Worm (Caenorhabditis elegans) whole organism, L3 larva: Measurements from ENCODE around the gene clec-215.

Experiments used
- R02D3.7 ChIP-seq: fragments of 150-350 bp; optimal IDR thresholded peaks from 2 replicates; lab custom pipeline; 2014; ENCODE audit warnings: missing biosample characterization, missing genetic modification characterization
- aly-2 ChIP-seq: fragments of 150-350 bp; optimal IDR thresholded peaks from 2 replicates; lab custom pipeline; 2014; ENCODE audit warnings: missing biosample characterization, missing genetic modification characterization
- ama-1 ChIP-seq: fragments of 150-350 bp; optimal IDR thresholded peaks from 2 replicates; lab custom pipeline; 2018
- ceh-28 ChIP-seq: fragments of 150-350 bp; optimal IDR thresholded peaks from 2 replicates; lab custom pipeline; 2014; ENCODE audit warnings: missing biosample characterization, missing genetic modification reagents, missing genetic modification characterization
- ceh-9 ChIP-seq: sonication (generic microtip); optimal IDR thresholded peaks from 2 replicates; lab custom pipeline; 2018; ENCODE audit warnings: missing biosample characterization, missing genetic modification characterization
- daf-12 ChIP-seq: fragments of 150-350 bp; optimal IDR thresholded peaks from 2 replicates; lab custom pipeline; 2014; ENCODE audit warnings: missing biosample characterization, missing genetic modification reagents, missing genetic modification characterization
- egl-27 ChIP-seq: sonication (generic microtip); optimal IDR thresholded peaks from 4 replicates; lab custom pipeline; 2017; ENCODE audit warnings: missing biosample characterization, missing genetic modification reagents, missing genetic modification characterization
- egl-5 ChIP-seq: fragments of 150-350 bp; optimal IDR thresholded peaks from 2 replicates; lab custom pipeline; 2017; ENCODE audit warnings: missing biosample characterization, missing genetic modification reagents, missing genetic modification characterization, inconsistent platforms
- elt-1 ChIP-seq: fragments of 150-350 bp; optimal IDR thresholded peaks from 2 replicates; lab custom pipeline; 2014; ENCODE audit warnings: missing biosample characterization, missing genetic modification characterization
- elt-2 ChIP-seq: sonication (generic microtip); optimal IDR thresholded peaks from 2 replicates; lab custom pipeline; 2016; ENCODE audit warnings: missing genetic modification reagents, mild to moderate bottlenecking, missing genetic modification characterization, missing compliant biosample characterization
- elt-3 ChIP-seq, 3 experiments: fragments of 150-350 bp in 1 of 3; sonication (generic microtip) in 2 of 3; optimal IDR thresholded peaks; 2 replicates in 2 of 3; 4 replicates in 1 of 3; lab custom pipeline; 2014 to 2017; ENCODE audit warnings: missing biosample characterization in 3 of 3, missing genetic modification characterization in 3 of 3
- fkh-10 ChIP-seq: sonication (generic microtip); optimal IDR thresholded peaks from 2 replicates; lab custom pipeline; 2017; ENCODE audit warnings: missing biosample characterization, missing genetic modification reagents, missing genetic modification characterization
- fkh-2 ChIP-seq: fragments of 150-350 bp; optimal IDR thresholded peaks from 2 replicates; lab custom pipeline; 2014; ENCODE audit warnings: missing biosample characterization, missing genetic modification reagents, missing genetic modification characterization
- hmg-11 ChIP-seq: sonication (generic microtip); optimal IDR thresholded peaks from 2 replicates; lab custom pipeline; 2016; ENCODE audit warnings: missing genetic modification characterization, missing compliant biosample characterization
- lsy-12 ChIP-seq: sonication (generic microtip); optimal IDR thresholded peaks from 2 replicates; lab custom pipeline; 2016; ENCODE audit warnings: mild to moderate bottlenecking, missing genetic modification characterization, missing compliant biosample characterization
- mdl-1 ChIP-seq: fragments of 150-350 bp; optimal IDR thresholded peaks from 2 replicates; lab custom pipeline; 2014; ENCODE audit warnings: missing biosample characterization, missing genetic modification characterization
- mml-1 ChIP-seq: fragments of 150-350 bp; sonication (generic microtip); optimal IDR thresholded peaks from 3 replicates; lab custom pipeline; 2014; ENCODE audit warnings: missing biosample characterization, missing genetic modification characterization
- nfya-1 ChIP-seq: sonication (generic microtip); optimal IDR thresholded peaks from 2 replicates; lab custom pipeline; 2017; ENCODE audit warnings: missing genetic modification characterization, mild to moderate bottlenecking, missing compliant biosample characterization, antibody characterized with exemption, moderate library complexity; ENCODE audit not compliant: insufficient read depth
- nhr-11 ChIP-seq: fragments of 150-350 bp; optimal IDR thresholded peaks from 2 replicates; lab custom pipeline; 2014; ENCODE audit warnings: missing biosample characterization, missing genetic modification characterization
- nhr-12 ChIP-seq: fragments of 150-350 bp; optimal IDR thresholded peaks from 2 replicates; lab custom pipeline; 2014; ENCODE audit warnings: missing biosample characterization, missing genetic modification characterization
- nhr-23 ChIP-seq: fragments of 150-350 bp; optimal IDR thresholded peaks from 2 replicates; lab custom pipeline; 2014; ENCODE audit warnings: missing biosample characterization, missing genetic modification reagents, missing genetic modification characterization
- nhr-237 ChIP-seq: fragments of 150-350 bp; optimal IDR thresholded peaks from 2 replicates; lab custom pipeline; 2014; ENCODE audit warnings: missing biosample characterization, missing genetic modification characterization
- nhr-25 ChIP-seq: sonication (generic microtip); optimal IDR thresholded peaks from 2 replicates; lab custom pipeline; 2017; ENCODE audit warnings: missing biosample characterization, missing genetic modification characterization
- nhr-28 ChIP-seq: fragments of 150-350 bp; optimal IDR thresholded peaks from 2 replicates; lab custom pipeline; 2014; ENCODE audit warnings: missing biosample characterization, missing genetic modification characterization
- nhr-43 ChIP-seq: sonication (generic microtip); optimal IDR thresholded peaks from 2 replicates; lab custom pipeline; 2016; ENCODE audit warnings: mild to moderate bottlenecking, missing genetic modification characterization, missing compliant biosample characterization; ENCODE audit not compliant: poor library complexity, severe bottlenecking
- nhr-67 ChIP-seq: fragments of 150-350 bp; optimal IDR thresholded peaks from 2 replicates; lab custom pipeline; 2014; ENCODE audit warnings: missing biosample characterization, missing genetic modification characterization
- nhr-76 ChIP-seq: fragments of 150-350 bp; sonication (generic microtip); optimal IDR thresholded peaks from 5 replicates; lab custom pipeline; 2014; ENCODE audit warnings: missing biosample characterization, missing genetic modification characterization
- nhr-77 ChIP-seq: fragments of 150-350 bp; optimal IDR thresholded peaks from 2 replicates; lab custom pipeline; 2014; ENCODE audit warnings: missing biosample characterization, missing genetic modification characterization
- pha-4 ChIP-seq: fragments of 150-350 bp; optimal IDR thresholded peaks from 2 replicates; lab custom pipeline; 2014; ENCODE audit warnings: missing biosample characterization, missing genetic modification reagents, missing genetic modification characterization
- skn-1 ChIP-seq: fragments of 150-350 bp; optimal IDR thresholded peaks from 2 replicates; lab custom pipeline; 2014; ENCODE audit warnings: missing biosample characterization, missing genetic modification characterization
- snpc-4 ChIP-seq: fragments of 150-350 bp; optimal IDR thresholded peaks from 2 replicates; lab custom pipeline; 2014; ENCODE audit warnings: missing biosample characterization, missing genetic modification characterization
- tbx-2 ChIP-seq: sonication (generic microtip); optimal IDR thresholded peaks from 2 replicates; lab custom pipeline; 2016; ENCODE audit warnings: mild to moderate bottlenecking, missing genetic modification characterization, missing compliant biosample characterization
- unc-39 ChIP-seq: sonication (generic microtip); optimal IDR thresholded peaks from 4 replicates; lab custom pipeline; 2017; ENCODE audit warnings: missing biosample characterization, missing genetic modification characterization
- unc-62 ChIP-seq: fragments of 150-350 bp; sonication (generic microtip); optimal IDR thresholded peaks from 4 replicates; lab custom pipeline; 2014; ENCODE audit warnings: missing biosample characterization, missing genetic modification reagents, missing genetic modification characterization
- zag-1 ChIP-seq: fragments of 150-350 bp; optimal IDR thresholded peaks from 2 replicates; lab custom pipeline; 2014; ENCODE audit warnings: missing biosample characterization, missing genetic modification characterization
- ztf-11 ChIP-seq: fragments of 150-350 bp; optimal IDR thresholded peaks from 2 replicates; lab custom pipeline; 2014; ENCODE audit warnings: missing biosample characterization, missing genetic modification characterization
- ztf-4 ChIP-seq: fragments of 150-350 bp; optimal IDR thresholded peaks from 2 replicates; lab custom pipeline; 2014; ENCODE audit warnings: missing biosample characterization, missing genetic modification characterization

The clec-215 gene

ce11 chrV:7641718-7642117, 29.6 kb downstream of the clec-215 start:
- TF ChIP-seq mml-1, result no peak
- no peak for TF ChIP-seq nhr-77 (tag; lab: Kevin White, UChicago)
- no peak for TF ChIP-seq ztf-4 (tag; lab: Kevin White, UChicago)
- no peak for TF ChIP-seq nhr-25 (tag; lab: Kevin White, UChicago)
- no peak for TF ChIP-seq ama-1 (lab: Kevin White, UChicago)
- no peak for TF ChIP-seq pha-4 (tag; lab: Kevin White, UChicago)

- TF ChIP-seq unc-62 (GFP tag; lab: Kevin White, UChicago), result no peak
- no peak for TF ChIP-seq skn-1 (tag; lab: Kevin White, UChicago)
- no peak for TF ChIP-seq fkh-10
- TF ChIP-seq, all 47 proteins: peak for 0
These were observed 31.3 kb downstream of the clec-215 start, which contains the start of gene F07C4.11 for ce11 chrV:7643416-7643815. TSS of gene F07C4.11 (minus strand) at chrV:7643516.

DNA sequence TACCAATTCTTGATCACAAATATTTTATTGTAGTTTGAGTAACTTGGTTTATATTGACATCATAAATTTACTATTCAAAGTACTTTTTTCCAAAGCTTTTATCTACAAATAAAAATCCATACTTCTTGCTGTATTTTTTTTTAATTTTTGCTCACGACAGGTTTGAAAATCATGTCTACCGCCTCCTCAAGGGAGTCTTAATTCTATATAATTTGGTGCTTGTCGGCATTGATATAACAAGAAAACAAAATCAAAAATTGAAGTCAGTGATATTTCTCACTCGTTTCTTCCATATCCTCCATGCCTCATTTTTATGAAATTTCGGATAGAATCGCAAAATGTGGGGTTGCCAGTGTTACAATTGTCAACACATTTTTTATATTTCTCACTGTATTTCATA, 33.3 kb downstream of the clec-215 start, which contains the start of gene str-47:
str-47 (plus strand) TSS at position 301 of the 400 bp plus-strand sequence.
- TF ChIP-seq pha-4 (tag; lab: Kevin White, UChicago) (no peak), fkh-10 (no peak), skn-1 (tag; lab: Kevin White, UChicago) (no peak), egl-27 (no peak), mdl-1 (tag; lab: Kevin White, UChicago) (no peak), fkh-2 (no peak), zag-1 (tag; lab: Kevin White, UChicago) (no peak), nhr-12 (tag; lab: Kevin White, UChicago) (no peak), snpc-4 (tag; lab: Kevin White, UChicago) (no peak), lsy-12 (tag; lab: Kevin White, UChicago) (no peak)

- TF ChIP-seq nhr-23, result no peak
- no peak for TF ChIP-seq snpc-4 (tag; lab: Kevin White, UChicago)
- TF ChIP-seq nhr-12 (tag; lab: Kevin White, UChicago), result no peak
- TF ChIP-seq nfya-1, result no peak
- TF ChIP-seq nhr-11, result no peak
- TF ChIP-seq ztf-11, result no peak
- TF ChIP-seq tbx-2 (tag; lab: Kevin White, UChicago), result no peak
- TF ChIP-seq aly-2 (tag; lab: Kevin White, UChicago), result no peak
- no peak for TF ChIP-seq elt-1 (tag; lab: Kevin White, UChicago)
- no peak for TF ChIP-seq nhr-28
- TF ChIP-seq fkh-2, result no peak
- no peak for TF ChIP-seq fkh-10
- TF ChIP-seq ama-1 (lab: Kevin White, UChicago), result no peak
These were observed 35.0 kb downstream of the clec-215 start for ce11 chrV:7647147-7647546.

ce11 chrV:7649963-7650362, 37.8 kb downstream of the clec-215 start:
- no peak for TF ChIP-seq egl-5
- TF ChIP-seq elt-2, result no peak
- no peak for TF ChIP-seq ama-1 (lab: Kevin White, UChicago)
- no peak for TF ChIP-seq fkh-10
- TF ChIP-seq elt-1 (tag; lab: Kevin White, UChicago), result no peak
- no peak for TF ChIP-seq ceh-9 (tag; lab: Kevin White, UChicago)
- TF ChIP-seq R02D3.7 (tag; lab: Kevin White, UChicago), result no peak
- TF ChIP-seq pha-4 (tag; lab: Kevin White, UChicago), result no peak
- no peak for TF ChIP-seq fkh-2
- no peak for TF ChIP-seq ceh-28 (tag; lab: Kevin White, UChicago)
- TF ChIP-seq nhr-77 (tag; lab: Kevin White, UChicago), result no peak
- TF ChIP-seq ztf-4 (tag; lab: Kevin White, UChicago), result no peak
- TF ChIP-seq nhr-25 (tag; lab: Kevin White, UChicago), result no peak
- no peak for TF ChIP-seq nhr-237
- TF ChIP-seq elt-3 (tag; optimal IDR thresholded peaks at IDR 0.05; lab: Kevin White, UChicago), result no peak
- no peak for TF ChIP-seq snpc-4 (tag; lab: Kevin White, UChicago)
- no peak for TF ChIP-seq hmg-11
- TF ChIP-seq nhr-67 (tag; lab: Kevin White, UChicago), result no peak
- no peak for TF ChIP-seq mml-1

DNA sequence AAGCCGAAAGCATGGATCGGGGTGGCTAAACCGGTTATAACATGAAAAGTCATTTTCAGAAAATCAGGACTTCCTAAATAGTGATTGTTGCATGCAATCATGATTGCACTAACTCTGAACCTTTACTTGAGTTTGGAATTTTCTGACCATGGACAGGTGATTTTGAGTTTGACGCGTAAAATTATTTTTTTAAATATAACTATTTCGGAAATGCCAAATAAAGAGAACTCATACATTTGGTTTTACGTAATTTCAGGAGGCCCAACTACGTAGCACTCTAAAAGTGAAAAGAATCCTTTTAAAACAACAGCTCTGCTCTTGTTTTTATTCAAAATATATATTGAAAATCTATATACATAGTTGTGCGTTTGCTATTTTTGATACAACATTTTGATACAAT, 39.6 kb downstream of the clec-215 start, which contains the start of gene srh-234:
srh-234 (minus strand) TSS at position 101 of the 400 bp plus-strand sequence.
- TF ChIP-seq elt-2, result no peak
- no peak for TF ChIP-seq fkh-10
- TF ChIP-seq daf-12, result no peak
- TF ChIP-seq ama-1 (lab: Kevin White, UChicago), result no peak
- TF ChIP-seq mml-1, result no peak
- TF ChIP-seq nhr-76 (tag; lab: Kevin White, UChicago), result no peak
- TF ChIP-seq nhr-11, result no peak
- no peak for TF ChIP-seq elt-1 (tag; lab: Kevin White, UChicago)
- TF ChIP-seq unc-39 (tag; lab: Kevin White, UChicago), result no peak
- TF ChIP-seq nfya-1, result no peak
- no peak for TF ChIP-seq nhr-43
- TF ChIP-seq, all 47 proteins: peak for 0
